Fruit fly (Drosophila melanogaster): ENCODE measurements around the gene Pex23.
A peak's percentile ranks its signal among the peaks of the same experiment; 100 is the strongest.

Gene Pex23

dm6 chr3L:20247513-20248173, 54.3 kb downstream of the Pex23 start, which contains the start of gene rdgC (continued):
- peak; percentile 96 for TF ChIP-seq HHEX (GFP tag; optimal IDR thresholded peaks at IDR 0.05)
- TF ChIP-seq CG33557 (GFP tag; optimal IDR thresholded peaks at IDR 0.05): no peak
- peak; percentile 90 for TF ChIP-seq CG2889 (GFP tag; IDR thresholded peaks at IDR 0.05)
- peak; percentile 76 for TF ChIP-seq CG34376 (GFP tag; optimal IDR thresholded peaks at IDR 0.05)
- TF ChIP-seq CG12219 (GFP tag; optimal IDR thresholded peaks at IDR 0.05): peak; percentile 96
- TF ChIP-seq Myb (GFP tag; optimal IDR thresholded peaks at IDR 0.05): peak; percentile 85
- peak; percentile 15 for TF ChIP-seq Elba2 (GFP tag; optimal IDR thresholded peaks at IDR 0.05)
- TF ChIP-seq dati (GFP tag; IDR thresholded peaks at IDR 0.05): peak; percentile 94
- peak; percentile 97 for TF ChIP-seq Awh (GFP tag; IDR thresholded peaks at IDR 0.05)
- TF ChIP-seq CG3281 (GFP tag; optimal IDR thresholded peaks at IDR 0.05): peak; percentile 94
- TF ChIP-seq pros (GFP tag; optimal IDR thresholded peaks at IDR 0.05): no peak
- peak; percentile 95 for TF ChIP-seq Nf-YA (GFP tag; IDR thresholded peaks at IDR 0.05)
- TF ChIP-seq CG7372 (GFP tag; IDR thresholded peaks at IDR 0.05): peak; percentile 95
- peak; percentile 93 for TF ChIP-seq jing (GFP tag; optimal IDR thresholded peaks at IDR 0.05)
- peak; percentile 73 for TF ChIP-seq Sry-δ (GFP tag; optimal IDR thresholded peaks at IDR 0.05)
- TF ChIP-seq Doc3 (GFP tag; IDR thresholded peaks at IDR 0.05; ENCODE audit: partially characterized antibody): no peak
- TF ChIP-seq CG3065 (GFP tag; optimal IDR thresholded peaks at IDR 0.05): peak; percentile 81
- peak; percentile 97 for TF ChIP-seq Meics (GFP tag; optimal IDR thresholded peaks at IDR 0.05)
- peak; percentile 81 for TF ChIP-seq Deaf1 (tag; optimal IDR thresholded peaks at IDR 0.05)
- TF ChIP-seq Mad (GFP tag; optimal IDR thresholded peaks at IDR 0.05): peak; percentile 85
- peak; percentile 96 for TF ChIP-seq Oli (tag; optimal IDR thresholded peaks at IDR 0.05)
- no peak for TF ChIP-seq yki (optimal IDR thresholded peaks at IDR 0.05)
- TF ChIP-seq Max (GFP tag; optimal IDR thresholded peaks at IDR 0.05): peak; percentile 92
- TF ChIP-seq Vsx1 (GFP tag; optimal IDR thresholded peaks at IDR 0.05): peak; percentile 83
- peak; percentile 88 for TF ChIP-seq CG2875 (GFP tag; optimal IDR thresholded peaks at IDR 0.05)
- TF ChIP-seq D19B (GFP tag; optimal IDR thresholded peaks at IDR 0.05): peak; percentile 88
- peak; percentile 84 for TF ChIP-seq Gsc (GFP tag; IDR thresholded peaks at IDR 0.05)
- peak; percentile 88 for TF ChIP-seq CG10462 (GFP tag; optimal IDR thresholded peaks at IDR 0.05)
- peak; percentile 98 for TF ChIP-seq Dbx (GFP tag; IDR thresholded peaks at IDR 0.05)
- TF ChIP-seq Rx (GFP tag; IDR thresholded peaks at IDR 0.05): peak; percentile 95
- TF ChIP-seq CG17186 (GFP tag; optimal IDR thresholded peaks at IDR 0.05): peak; percentile 77
- TF ChIP-seq CG7839 (tag; optimal IDR thresholded peaks at IDR 0.05): peak; percentile 97
- TF ChIP-seq TFAM (GFP tag; optimal IDR thresholded peaks at IDR 0.05): peak; percentile 77
- peak; percentile 96 for TF ChIP-seq CG1233 (GFP tag; optimal IDR thresholded peaks at IDR 0.05)
- peak; percentile 96 for TF ChIP-seq pum (GFP tag; optimal IDR thresholded peaks at IDR 0.05)
- no peak for TF ChIP-seq hkb (optimal IDR thresholded peaks at IDR 0.05)
- TF ChIP-seq hkb (GFP tag; IDR thresholded peaks at IDR 0.05): peak; percentile 98
- TF ChIP-seq sim (GFP tag; IDR thresholded peaks at IDR 0.05): peak; percentile 89
- peak; percentile 99 for TF ChIP-seq Ets65A (GFP tag)
- TF ChIP-seq CG13296 (GFP tag; optimal IDR thresholded peaks at IDR 0.05): peak; percentile 93
- TF ChIP-seq Asciz (GFP tag; optimal IDR thresholded peaks at IDR 0.05): peak; percentile 97
- peak; percentile 94 for TF ChIP-seq Blimp-1 (GFP tag; optimal IDR thresholded peaks at IDR 0.05)
- peak; percentile 88 for TF ChIP-seq zen (tag; optimal IDR thresholded peaks at IDR 0.05)
- peak; percentile 60 for TF ChIP-seq gt (GFP tag; IDR thresholded peaks at IDR 0.05)
- peak; percentile 80 for TF ChIP-seq sd (tag; optimal IDR thresholded peaks at IDR 0.05)
- peak; percentile 96 for TF ChIP-seq CG17328 (GFP tag; IDR thresholded peaks at IDR 0.05)
- TF ChIP-seq CG1529 (GFP tag; optimal IDR thresholded peaks at IDR 0.05): peak; percentile 85
- TF ChIP-seq dmrt99B (tag; optimal IDR thresholded peaks at IDR 0.05): peak; percentile 98
- TF ChIP-seq CG15269 (tag; optimal IDR thresholded peaks at IDR 0.05): peak; percentile 96
- TF ChIP-seq CkIIα-i1 (GFP tag; IDR thresholded peaks at IDR 0.05): peak; percentile 93
- peak; percentile 89 for TF ChIP-seq wek (GFP tag; optimal IDR thresholded peaks at IDR 0.05)
